Fruit fly (Drosophila melanogaster) whole organism, pupa: ENCODE measurements around the gene Fic.
A peak's percentile ranks its signal among the peaks of the same experiment; 100 is the strongest.

Experiments
- CG10348 ChIP-seq: fragments of 200-800 bp; sonication (Bioruptor generic); IDR thresholded peaks from 2 replicates; pipeline ENCODE4 v1.3.6; 2022; ENCODE audit warnings: missing biosample characterization, missing genetic modification characterization
- CG12605 ChIP-seq: fragments of 200-800 bp; sonication (Bioruptor generic); IDR thresholded peaks from 2 replicates; pipeline ENCODE4 v1.3.6; 2022; ENCODE audit warnings: missing biosample characterization, missing genetic modification characterization
- CG13204 ChIP-seq: fragments of 200-800 bp; sonication (Bioruptor generic); optimal IDR thresholded peaks from 2 replicates; lab custom pipeline; 2018; ENCODE audit warnings: missing biosample characterization, mild to moderate bottlenecking, missing genetic modification characterization, moderate library complexity
- CG14655 ChIP-seq: fragments of 200-800 bp; sonication (Bioruptor generic); optimal IDR thresholded peaks from 3 replicates; lab custom pipeline; 2017; ENCODE audit warnings: mild to moderate bottlenecking, missing biosample characterization, missing genetic modification reagents, missing genetic modification characterization
- CG15710 ChIP-seq: fragments of 200-800 bp; sonication (Bioruptor generic); optimal IDR thresholded peaks from 2 replicates; lab custom pipeline; 2018; ENCODE audit warnings: missing biosample characterization, mild to moderate bottlenecking, missing genetic modification characterization, moderate library complexity
- CG17806 ChIP-seq: fragments of 200-800 bp; sonication (Bioruptor generic); optimal IDR thresholded peaks from 2 replicates; lab custom pipeline; 2018; ENCODE audit warnings: missing biosample characterization, mild to moderate bottlenecking, missing genetic modification characterization, moderate library complexity
- CG32121 ChIP-seq: fragments of 200-800 bp; sonication (Bioruptor generic); IDR thresholded peaks from 2 replicates; pipeline ENCODE4 v1.3.6; 2022; ENCODE audit warnings: missing biosample characterization, missing genetic modification characterization
- CG34367 ChIP-seq: fragments of 200-800 bp; sonication (Bioruptor generic); optimal IDR thresholded peaks from 2 replicates; lab custom pipeline; 2018; ENCODE audit warnings: missing biosample characterization, mild to moderate bottlenecking, missing genetic modification characterization
- CG4496 ChIP-seq: fragments of 200-800 bp; sonication (Bioruptor generic); IDR thresholded peaks from 3 replicates; pipeline ENCODE4 v1.3.6; 2022; ENCODE audit warnings: missing biosample characterization, missing genetic modification characterization
- CG8159 ChIP-seq: fragments of 200-800 bp; sonication (Bioruptor generic); optimal IDR thresholded peaks from 3 replicates; lab custom pipeline; 2018; ENCODE audit warnings: missing biosample characterization, mild to moderate bottlenecking, missing genetic modification characterization, moderate library complexity
- CG8301 ChIP-seq: fragments of 200-800 bp; sonication (Bioruptor generic); optimal IDR thresholded peaks from 2 replicates; lab custom pipeline; 2018; ENCODE audit warnings: missing biosample characterization, mild to moderate bottlenecking, missing genetic modification characterization
- CG9948 ChIP-seq: fragments of 200-800 bp; sonication (Bioruptor generic); optimal IDR thresholded peaks from 2 replicates; lab custom pipeline; 2018; ENCODE audit warnings: missing biosample characterization, mild to moderate bottlenecking, missing genetic modification characterization, moderate library complexity
- D1 ChIP-seq: fragments of 200-800 bp; sonication (Bioruptor generic); optimal IDR thresholded peaks from 2 replicates; lab custom pipeline; 2018; ENCODE audit warnings: missing biosample characterization, mild to moderate bottlenecking, missing genetic modification characterization, moderate library complexity
- EcR ChIP-seq: fragments of 200-800 bp; sonication (Bioruptor generic); optimal IDR thresholded peaks from 3 replicates; lab custom pipeline; 2019; ENCODE audit warnings: missing biosample characterization, missing genetic modification characterization, mild to moderate bottlenecking, moderate library complexity, missing genetic modification reagents
- Ets98B ChIP-seq: fragments of 200-800 bp; sonication (Bioruptor generic); IDR thresholded peaks from 2 replicates; pipeline ENCODE4 v1.3.6; 2022; ENCODE audit warnings: missing biosample characterization, missing genetic modification characterization
- Pif1A ChIP-seq: fragments of 200-800 bp; sonication (Bioruptor generic); optimal IDR thresholded peaks from 3 replicates; lab custom pipeline; 2016; ENCODE audit warnings: missing biosample characterization, missing genetic modification characterization
- Pif1B ChIP-seq: fragments of 200-800 bp; sonication (Bioruptor generic); optimal IDR thresholded peaks from 3 replicates; lab custom pipeline; 2016; ENCODE audit warnings: missing biosample characterization, missing genetic modification characterization
- Snoo ChIP-seq: fragments of 200-800 bp; sonication (Bioruptor generic); optimal IDR thresholded peaks from 3 replicates; lab custom pipeline; 2017; ENCODE audit warnings: missing biosample characterization, mild to moderate bottlenecking, missing genetic modification characterization, inconsistent platforms
- fd96Ca ChIP-seq: fragments of 200-800 bp; sonication (Bioruptor generic); IDR thresholded peaks from 3 replicates; pipeline ENCODE4 v1.3.6; 2022; ENCODE audit warnings: missing biosample characterization, missing genetic modification characterization
- gl ChIP-seq: fragments of 200-800 bp; sonication (Bioruptor generic); optimal IDR thresholded peaks from 2 replicates; lab custom pipeline; 2018; ENCODE audit warnings: missing biosample characterization, mild to moderate bottlenecking, missing genetic modification characterization
- rn ChIP-seq: fragments of 200-800 bp; sonication (Bioruptor generic); IDR thresholded peaks from 2 replicates; pipeline ENCODE4 v1.3.6; 2022; ENCODE audit warnings: missing biosample characterization, missing genetic modification characterization

The Fic gene

DNA sequence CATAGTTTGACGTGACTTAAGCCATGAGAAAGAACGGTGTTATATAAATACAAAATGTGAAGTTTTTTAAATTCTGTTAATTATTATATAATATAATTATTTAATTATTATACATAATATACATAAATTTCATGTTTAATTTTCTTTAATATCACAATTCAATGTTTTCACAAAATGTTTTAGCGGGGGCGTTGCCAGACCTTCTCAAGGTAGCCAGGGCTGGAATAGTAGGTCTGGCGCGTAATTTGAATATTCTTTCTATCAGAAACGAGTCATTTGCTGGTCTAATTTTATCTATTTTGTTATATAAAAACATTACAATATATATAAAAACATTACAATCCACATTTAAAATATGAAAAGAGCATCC, 24.2 kb downstream of the Fic start, which contains the start of gene Acox3:
Gene Acox3 (minus strand): TSS at position 70 of the 370 bp plus-strand sequence.
- TF ChIP-seq D1 (tag; lab: Kevin White, UChicago) (peak; percentile 38), CG8301 (tag; lab: Kevin White, UChicago) (no peak)

DNA sequence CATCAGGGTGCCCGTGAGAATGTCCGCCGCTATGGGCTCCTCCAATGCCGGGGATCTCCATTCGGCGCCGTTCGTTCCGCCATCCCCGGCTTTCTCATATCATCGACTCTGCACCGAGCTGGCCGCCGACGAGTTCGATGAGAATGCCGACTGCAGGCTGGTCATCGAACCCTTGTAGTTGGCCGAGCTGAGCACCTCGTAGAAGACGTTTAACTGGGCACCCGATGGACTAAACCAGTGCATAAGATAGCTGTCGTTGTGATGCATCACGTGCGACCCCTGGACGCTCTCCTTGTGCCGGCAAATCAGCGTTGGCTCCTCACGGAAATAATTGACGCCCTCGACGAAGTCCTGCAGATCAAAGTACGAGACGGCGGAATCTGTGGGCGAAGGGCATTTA, 25.6 kb downstream of the Fic start:
- TF ChIP-seq CG14655 (GFP tag; lab: Kevin White, UChicago) (no peak), EcR (peak; percentile 80), gl (no peak)

DNA sequence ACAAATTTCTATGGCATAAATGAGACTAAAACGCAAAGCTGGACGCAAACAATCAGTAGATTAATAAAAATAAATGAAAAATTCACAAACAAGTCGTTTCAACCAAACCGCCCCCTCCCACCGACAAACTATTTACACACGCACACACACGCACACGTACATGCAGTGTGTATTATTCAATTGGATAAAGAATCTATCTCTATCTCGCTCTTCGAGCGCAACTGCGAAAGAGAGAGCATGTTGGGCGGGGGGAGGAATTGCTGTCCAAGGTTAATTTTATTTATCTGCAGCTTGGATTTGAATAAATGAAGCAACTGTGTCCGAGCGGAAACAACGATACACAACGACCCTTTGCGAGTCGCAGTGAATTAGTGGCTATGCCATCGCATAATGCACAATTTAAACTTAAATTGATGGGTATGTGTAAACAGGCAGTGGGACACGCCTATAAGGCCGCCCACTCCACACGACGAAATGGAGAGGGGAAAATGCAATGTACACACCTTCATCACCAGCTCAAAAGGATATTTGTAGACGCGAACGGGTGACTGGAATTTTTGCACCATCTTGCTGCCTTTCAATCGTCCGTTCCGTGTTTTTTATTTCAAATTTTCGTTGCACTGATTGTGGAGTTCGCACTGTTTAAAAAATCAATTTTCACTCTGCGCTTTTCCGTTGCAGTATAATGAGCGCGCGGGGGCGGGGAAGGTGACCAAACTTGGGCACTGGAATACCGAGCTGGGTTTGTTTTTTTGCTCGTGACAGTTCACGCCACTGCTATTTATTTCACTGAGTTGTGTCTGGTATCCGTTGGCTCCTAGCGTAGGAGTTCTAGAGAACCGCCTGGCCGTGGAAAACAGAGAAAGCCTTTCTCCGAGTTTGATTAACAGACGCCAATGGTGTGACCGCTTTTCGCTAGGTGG, 31.2 kb downstream of the Fic start, which contains the start of gene retm:
Gene retm (minus strand): TSS at position 898 of the 923 bp plus-strand sequence.
- TF ChIP-seq gl (no peak), rn (GFP tag; lab: Robert Waterston, UW) (no peak), Snoo (tag; lab: Kevin White, UChicago) (no peak), CG32121 (GFP tag; lab: Robert Waterston, UW) (peak; percentile 16; the same call in 1 of the 2 replicates), fd96Ca (GFP tag; lab: Robert Waterston, UW) (no peak; the same call in 2 of the 3 replicates), CG15710 (tag; lab: Kevin White, UChicago) (no peak), Pif1A (peak; percentile 20), CG13204 (GFP tag; lab: Kevin White, UChicago) (peak; percentile 21), CG12605 (GFP tag; lab: Robert Waterston, UW) (no peak), CG9948 (no peak), CG4496 (no peak), CG8159 (no peak), CG14655 (GFP tag; lab: Kevin White, UChicago) (no peak), CG34367 (tag; lab: Kevin White, UChicago) (no peak), CG8301 (tag; lab: Kevin White, UChicago) (no peak), Pif1B (GFP tag; lab: Kevin White, UChicago) (peak; percentile 6), Ets98B (GFP tag; lab: Robert Waterston, UW) (peak; percentile 25; the same call in 1 of the 2 replicates), EcR (peak; percentile 48), CG10348 (GFP tag; lab: Robert Waterston, UW) (no peak), CG17806 (tag; lab: Kevin White, UChicago) (no peak)

DNA sequence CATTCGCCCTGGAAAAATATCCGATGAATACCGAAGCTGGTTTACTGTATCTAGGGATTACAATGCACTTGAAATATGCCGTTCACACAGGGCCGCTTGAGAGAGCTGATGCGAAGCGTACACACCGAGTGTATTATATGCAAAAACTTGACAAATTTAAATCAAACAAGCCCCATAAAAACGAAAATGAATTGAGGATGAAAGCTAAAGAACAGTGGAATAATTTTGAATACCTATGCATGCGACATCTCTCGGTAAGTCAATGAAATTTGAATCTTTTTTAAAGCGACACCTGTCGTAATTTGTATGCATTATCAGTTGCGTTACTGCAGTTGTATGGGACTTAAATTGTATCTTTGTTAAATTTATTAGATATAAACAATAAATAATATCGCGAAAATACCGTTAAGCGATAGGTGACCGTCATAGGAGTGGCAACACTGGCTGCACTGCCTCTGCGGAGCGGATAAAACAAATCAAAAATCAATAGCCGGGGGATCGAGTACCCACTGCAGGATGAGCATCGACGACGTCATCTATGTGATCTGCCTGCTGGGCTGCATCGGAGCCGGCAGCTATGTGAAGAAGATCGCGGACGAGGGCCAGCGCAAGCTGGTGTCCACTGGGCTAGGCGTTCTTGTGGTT, 31.9 kb downstream of the Fic start, which contains the start of gene frj:
Gene frj (plus strand): TSS at position 98 of the 645 bp plus-strand sequence.
- TF ChIP-seq CG9948 (peak; percentile 17), gl (no peak), CG8159 (peak; percentile 52), CG12605 (GFP tag; lab: Robert Waterston, UW) (no peak), CG4496 (peak; percentile 78), CG15710 (tag; lab: Kevin White, UChicago) (peak; percentile 42), CG32121 (GFP tag; lab: Robert Waterston, UW) (peak; percentile 56; the same call in 1 of the 2 replicates), Pif1A (peak; percentile 3), CG14655 (GFP tag; lab: Kevin White, UChicago) (no peak), CG34367 (tag; lab: Kevin White, UChicago) (peak; percentile 32), CG8301 (tag; lab: Kevin White, UChicago) (peak; percentile 25), CG10348 (GFP tag; lab: Robert Waterston, UW) (no peak), CG17806 (tag; lab: Kevin White, UChicago) (peak; percentile 47), fd96Ca (GFP tag; lab: Robert Waterston, UW) (peak; percentile 50; the same call in 1 of the 3 replicates), Ets98B (GFP tag; lab: Robert Waterston, UW) (peak; percentile 53; the same call in 1 of the 2 replicates)
- TF ChIP-seq, all 21 proteins: peak for 11

DNA sequence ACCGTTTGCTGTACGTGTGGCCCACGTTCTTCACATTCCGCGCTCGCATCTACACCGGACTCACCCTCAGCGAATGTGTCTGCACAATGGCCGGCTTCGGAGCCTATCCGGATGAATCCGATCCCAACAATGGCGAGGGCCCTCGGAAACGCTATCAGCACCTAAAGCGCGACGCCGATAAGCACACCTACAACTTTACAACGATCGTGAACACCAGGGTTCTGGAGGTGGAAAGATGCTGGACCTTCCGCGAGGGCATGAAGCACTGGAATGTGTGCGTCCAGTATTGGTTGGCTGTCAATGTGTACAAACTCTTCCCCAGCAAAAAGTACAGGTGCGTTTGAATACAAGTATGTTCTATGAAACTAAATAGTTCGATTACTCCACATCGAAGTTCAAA, 33.4 kb downstream of the Fic start:
- no peak for TF ChIP-seq fd96Ca (GFP tag; lab: Robert Waterston, UW)
- no peak for TF ChIP-seq CG15710 (tag; lab: Kevin White, UChicago)
- no peak for TF ChIP-seq rn (GFP tag; lab: Robert Waterston, UW)
- no peak for TF ChIP-seq CG8159
- no peak for TF ChIP-seq CG9948
- TF ChIP-seq CG8301 (tag; lab: Kevin White, UChicago), result no peak
- no peak for TF ChIP-seq CG34367 (tag; lab: Kevin White, UChicago)
- TF ChIP-seq Ets98B (GFP tag; lab: Robert Waterston, UW), result no peak
- TF ChIP-seq Pif1B (GFP tag; lab: Kevin White, UChicago), result no peak

DNA sequence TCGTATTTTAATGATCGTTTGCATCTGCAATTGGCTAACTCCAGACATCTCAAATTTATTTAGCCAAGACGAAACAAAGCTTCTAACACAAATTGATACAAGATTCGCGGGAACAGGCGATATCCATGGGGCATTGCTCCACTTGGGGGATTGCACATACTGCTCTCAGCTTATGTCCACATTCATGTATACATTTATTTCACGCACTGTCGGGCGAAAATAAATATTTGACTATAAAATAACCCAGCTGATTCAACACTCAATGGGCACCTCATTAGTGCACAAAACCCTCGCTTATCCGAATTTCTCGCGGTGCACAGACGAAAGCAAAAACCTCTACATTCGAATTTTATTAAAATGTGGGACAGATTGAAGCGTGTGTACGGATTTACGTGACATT, 37.4 kb downstream of the Fic start:
- TF ChIP-seq CG8301 (tag; lab: Kevin White, UChicago), result no peak
- no peak for TF ChIP-seq Ets98B (GFP tag; lab: Robert Waterston, UW)
- TF ChIP-seq Pif1B (GFP tag; lab: Kevin White, UChicago), result no peak
- no peak for TF ChIP-seq Pif1A
- TF ChIP-seq CG8159, result no peak
- no peak for TF ChIP-seq CG4496
- TF ChIP-seq CG17806 (tag; lab: Kevin White, UChicago), result no peak
